Worm (Caenorhabditis elegans) whole organism, L4 larva: ENCODE data around the gene F41C3.2.

Experiments used
- F10B5.3 ChIP-seq: sonication (generic microtip); optimal IDR thresholded peaks from 2 replicates; lab custom pipeline; 2016; ENCODE audit warnings: mild to moderate bottlenecking, missing genetic modification characterization, missing compliant biosample characterization
- F37D6.2 ChIP-seq: sonication (generic microtip); optimal IDR thresholded peaks from 2 replicates; lab custom pipeline; 2016; ENCODE audit warnings: mild to moderate bottlenecking, missing genetic modification characterization, missing compliant biosample characterization
- F49E8.2 ChIP-seq: sonication (generic microtip); optimal IDR thresholded peaks from 2 replicates; lab custom pipeline; 2016; ENCODE audit warnings: missing compliant biosample characterization, mild to moderate bottlenecking, missing genetic modification characterization, borderline replicate concordance
- R02D3.7 ChIP-seq: fragments of 150-350 bp; sonication (generic microtip); optimal IDR thresholded peaks from 3 replicates; lab custom pipeline; 2014; ENCODE audit warnings: missing biosample characterization, missing genetic modification characterization
- T20F7.1 ChIP-seq: fragments of 200-800 bp; sonication (Bioruptor generic); optimal IDR thresholded peaks from 2 replicates; lab custom pipeline; 2018; ENCODE audit warnings: mild to moderate bottlenecking, missing genetic modification characterization, missing compliant biosample characterization
- Y48G9A.11 ChIP-seq: fragments of 200-800 bp; sonication (Bioruptor generic); IDR thresholded peaks from 2 replicates; pipeline ENCODE4 v1.3.6; 2022; ENCODE audit warnings: missing genetic modification reagents, missing genetic modification characterization, missing compliant biosample characterization
- Y5F2A.4 ChIP-seq: fragments of 200-800 bp; sonication (Bioruptor generic); optimal IDR thresholded peaks from 2 replicates; lab custom pipeline; 2018; ENCODE audit warnings: mild to moderate bottlenecking, missing genetic modification characterization, missing compliant biosample characterization
- ZK546.5 ChIP-seq, 2 experiments: sonication (generic microtip); optimal IDR thresholded peaks; 2 replicates each; lab custom pipeline; 2017; ENCODE audit warnings: missing biosample characterization in 2 of 2, missing genetic modification characterization in 2 of 2
- aha-1 ChIP-seq: fragments of 150-350 bp; peaks from one replicate; lab custom pipeline; 2014; ENCODE audit warnings: missing biosample characterization, missing genetic modification characterization
- ceh-20 ChIP-seq: fragments of 200-800 bp; sonication (Bioruptor generic); IDR thresholded peaks from 2 replicates; pipeline ENCODE4 v1.3.6; 2022; ENCODE audit warnings: missing genetic modification reagents, missing genetic modification characterization, missing compliant biosample characterization
- ceh-28 ChIP-seq: fragments of 150-350 bp; optimal IDR thresholded peaks from 2 replicates; lab custom pipeline; 2014; ENCODE audit warnings: missing biosample characterization, missing genetic modification reagents, missing genetic modification characterization
- ceh-32 ChIP-seq: sonication (generic microtip); optimal IDR thresholded peaks from 2 replicates; lab custom pipeline; 2016; ENCODE audit warnings: mild to moderate bottlenecking, missing genetic modification characterization, missing compliant biosample characterization; ENCODE audit not compliant: poor library complexity
- ces-1 ChIP-seq: fragments of 150-350 bp; sonication (generic microtip); optimal IDR thresholded peaks from 4 replicates; lab custom pipeline; 2014; ENCODE audit warnings: missing biosample characterization, missing genetic modification reagents, missing genetic modification characterization
- daf-12 ChIP-seq: fragments of 150-350 bp; optimal IDR thresholded peaks from 2 replicates; lab custom pipeline; 2014; ENCODE audit warnings: missing biosample characterization, missing genetic modification reagents, missing genetic modification characterization
- dmd-9 ChIP-seq: fragments of 200-800 bp; sonication (Bioruptor generic); IDR thresholded peaks from 2 replicates; pipeline ENCODE4 v1.3.6; 2022; ENCODE audit warnings: missing genetic modification reagents, missing genetic modification characterization, missing compliant biosample characterization
- duxl-1 ChIP-seq: sonication (generic microtip); optimal IDR thresholded peaks from 2 replicates; lab custom pipeline; 2016; ENCODE audit warnings: mild to moderate bottlenecking, missing genetic modification characterization, moderate library complexity, missing compliant biosample characterization; ENCODE audit not compliant: poor library complexity
- fos-1 ChIP-seq: fragments of 150-350 bp; optimal IDR thresholded peaks from 2 replicates; lab custom pipeline; 2014; ENCODE audit warnings: missing biosample characterization, missing genetic modification characterization
- hif-1 ChIP-seq, 2 experiments: sonication (generic microtip); optimal IDR thresholded peaks; 2 replicates each; lab custom pipeline; 2016 to 2017; ENCODE audit warnings: missing compliant biosample characterization in 2 of 2, missing genetic modification characterization in 2 of 2, missing genetic modification reagents in 2 of 2, missing genotype in 2 of 2, mild to moderate bottlenecking in 1 of 2
- lim-7 ChIP-seq: fragments of 200-800 bp; sonication (Bioruptor generic); IDR thresholded peaks from 2 replicates; pipeline ENCODE4 v1.3.6; 2022; ENCODE audit warnings: missing genetic modification characterization, missing compliant biosample characterization
- lin-1 ChIP-seq: fragments of 200-800 bp; sonication (Bioruptor generic); IDR thresholded peaks from 2 replicates; pipeline ENCODE4 v1.3.6; 2022; ENCODE audit warnings: missing genetic modification reagents, missing genetic modification characterization, missing compliant biosample characterization
- lin-15B ChIP-seq: fragments of 150-350 bp; sonication (generic microtip); optimal IDR thresholded peaks from 3 replicates; lab custom pipeline; 2014; ENCODE audit warnings: missing biosample characterization, missing genetic modification characterization
- lin-29 ChIP-seq: fragments of 200-800 bp; sonication (Bioruptor generic); IDR thresholded peaks from 2 replicates; pipeline ENCODE4 v1.3.6; 2022; ENCODE audit warnings: missing genetic modification reagents, missing genetic modification characterization, missing compliant biosample characterization
- lin-38 ChIP-seq: fragments of 200-800 bp; sonication (Bioruptor generic); IDR thresholded peaks from 2 replicates; pipeline ENCODE4 v1.3.6; 2022; ENCODE audit warnings: missing genetic modification reagents, missing genetic modification characterization, missing compliant biosample characterization
- lir-3 ChIP-seq: sonication (generic microtip); optimal IDR thresholded peaks from 2 replicates; lab custom pipeline; 2016; ENCODE audit warnings: mild to moderate bottlenecking, missing genetic modification characterization, missing compliant biosample characterization
- lsy-2 ChIP-seq, 2 experiments: fragments of 150-350 bp in 1 of 2; sonication (generic microtip) in 1 of 2; optimal IDR thresholded peaks; 2 replicates each; lab custom pipeline; 2014 to 2017; ENCODE audit warnings: missing biosample characterization in 2 of 2, missing genetic modification characterization in 2 of 2
- mdt-29 ChIP-seq: fragments of 200-800 bp; sonication (Bioruptor generic); IDR thresholded peaks from 2 replicates; pipeline ENCODE4 v1.3.6; 2022; ENCODE audit warnings: missing genetic modification reagents, missing genetic modification characterization, missing compliant biosample characterization
- mes-2 ChIP-seq: sonication (generic microtip); optimal IDR thresholded peaks from 2 replicates; lab custom pipeline; 2016; ENCODE audit warnings: missing genotype, mild to moderate bottlenecking, missing genetic modification characterization, missing compliant biosample characterization; ENCODE audit not compliant: poor library complexity, severe bottlenecking
- nhr-10 ChIP-seq: fragments of 150-350 bp; optimal IDR thresholded peaks from 2 replicates; lab custom pipeline; 2014; ENCODE audit warnings: missing biosample characterization, missing genetic modification characterization
- nhr-102 ChIP-seq: sonication (generic microtip); optimal IDR thresholded peaks from 2 replicates; lab custom pipeline; 2016; ENCODE audit warnings: mild to moderate bottlenecking, missing genetic modification characterization, moderate library complexity, missing compliant biosample characterization
- nhr-11 ChIP-seq: fragments of 150-350 bp; optimal IDR thresholded peaks from 2 replicates; lab custom pipeline; 2014; ENCODE audit warnings: missing biosample characterization, missing genetic modification characterization
- nhr-237 ChIP-seq: sonication (generic microtip); optimal IDR thresholded peaks from 2 replicates; lab custom pipeline; 2017; ENCODE audit warnings: missing biosample characterization, missing genetic modification characterization
- nhr-48 ChIP-seq: sonication (generic microtip); optimal IDR thresholded peaks from 2 replicates; lab custom pipeline; 2016; ENCODE audit warnings: mild to moderate bottlenecking, missing genetic modification characterization, missing compliant biosample characterization
- nhr-6 ChIP-seq: fragments of 150-350 bp; optimal IDR thresholded peaks from 2 replicates; lab custom pipeline; 2014; ENCODE audit warnings: missing biosample characterization, missing genetic modification characterization
- php-3 ChIP-seq: fragments of 200-800 bp; sonication (Bioruptor generic); IDR thresholded peaks from 2 replicates; pipeline ENCODE4 v1.3.6; 2022; ENCODE audit warnings: missing genetic modification reagents, missing genetic modification characterization, missing compliant biosample characterization
- rbr-2 ChIP-seq: sonication (generic microtip); optimal IDR thresholded peaks from 2 replicates; lab custom pipeline; 2016; ENCODE audit warnings: missing genotype, missing genetic modification characterization, missing compliant biosample characterization
- set-16 ChIP-seq: fragments of 200-800 bp; sonication (Bioruptor generic); IDR thresholded peaks from 2 replicates; pipeline ENCODE4 v1.3.6; 2022; ENCODE audit warnings: missing genetic modification reagents, missing genetic modification characterization, missing compliant biosample characterization
- spr-1 ChIP-seq: sonication (generic microtip); optimal IDR thresholded peaks from 2 replicates; lab custom pipeline; 2016; ENCODE audit warnings: mild to moderate bottlenecking, missing genetic modification characterization, missing compliant biosample characterization
- spr-3 ChIP-seq: fragments of 200-800 bp; sonication (Bioruptor generic); optimal IDR thresholded peaks from 2 replicates; lab custom pipeline; 2018; ENCODE audit warnings: mild to moderate bottlenecking, missing genetic modification characterization, missing compliant biosample characterization
- tag-97 ChIP-seq: fragments of 200-800 bp; sonication (Bioruptor generic); IDR thresholded peaks from 2 replicates; pipeline ENCODE4 v1.3.6; 2022; ENCODE audit warnings: missing genetic modification characterization, missing compliant biosample characterization
- unc-39 ChIP-seq: sonication (generic microtip); optimal IDR thresholded peaks from 2 replicates; lab custom pipeline; 2017; ENCODE audit warnings: missing biosample characterization, missing genetic modification characterization
- unc-62 ChIP-seq, 3 experiments: fragments of 150-350 bp in 1 of 3; sonication (generic microtip); optimal IDR thresholded peaks in 2 of 3; peaks in 1 of 3; 1 replicate in 1 of 3; 2 replicates in 2 of 3; lab custom pipeline; 2014 to 2017; ENCODE audit warnings: missing biosample characterization in 3 of 3, missing genetic modification characterization in 3 of 3, missing genetic modification reagents in 3 of 3, missing genotype in 1 of 3
- vab-7 ChIP-seq: fragments of 200-800 bp; sonication (Bioruptor generic); IDR thresholded peaks from 2 replicates; pipeline ENCODE4 v1.3.6; 2022; ENCODE audit warnings: missing genetic modification reagents, missing genetic modification characterization, missing compliant biosample characterization
- zip-11 ChIP-seq: fragments of 200-800 bp; sonication (Bioruptor generic); IDR thresholded peaks from 2 replicates; pipeline ENCODE4 v1.3.6; 2022; ENCODE audit warnings: missing genetic modification characterization, missing compliant biosample characterization
- zip-2 ChIP-seq: fragments of 150-350 bp; optimal IDR thresholded peaks from 2 replicates; lab custom pipeline; 2014; ENCODE audit warnings: missing biosample characterization, missing genetic modification characterization

The F41C3.2 gene

DNA sequence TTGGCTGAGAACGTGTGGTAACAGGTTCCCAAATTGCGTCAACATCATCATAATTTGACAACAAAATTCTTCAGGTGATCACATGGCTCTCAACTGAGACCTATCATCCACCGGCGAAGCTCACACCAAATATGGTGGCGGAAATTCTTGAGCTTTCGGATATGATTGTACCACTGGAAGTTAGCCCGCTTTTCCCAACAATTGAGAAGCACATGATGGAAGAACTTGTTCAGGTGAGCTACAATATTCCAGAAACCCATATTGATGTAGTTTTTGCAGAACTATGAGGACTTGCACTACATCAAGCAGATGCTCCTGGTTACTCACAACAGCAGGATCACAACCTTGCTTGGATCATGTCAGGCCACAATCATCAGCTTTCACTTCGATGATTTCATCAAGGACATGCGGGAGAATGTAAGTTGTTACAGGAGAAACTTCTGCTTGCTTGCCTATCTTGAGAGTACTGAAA, 2.5 kb downstream of the F41C3.2 start, which contains the start of gene F41C3.1:
F41C3.1 (plus strand) TSS at position 51 of the 472 bp plus-strand sequence.
- TF ChIP-seq unc-62 (GFP tag; optimal IDR thresholded peaks at IDR 0.05 in 1 of 2; lab: Kevin White, UChicago): peak in 1 of 2 experiments; percentile 96
- no peak for TF ChIP-seq unc-62 (tag; optimal IDR thresholded peaks at IDR 0.05; lab: Kevin White, UChicago)
- TF ChIP-seq rbr-2: no peak

DNA sequence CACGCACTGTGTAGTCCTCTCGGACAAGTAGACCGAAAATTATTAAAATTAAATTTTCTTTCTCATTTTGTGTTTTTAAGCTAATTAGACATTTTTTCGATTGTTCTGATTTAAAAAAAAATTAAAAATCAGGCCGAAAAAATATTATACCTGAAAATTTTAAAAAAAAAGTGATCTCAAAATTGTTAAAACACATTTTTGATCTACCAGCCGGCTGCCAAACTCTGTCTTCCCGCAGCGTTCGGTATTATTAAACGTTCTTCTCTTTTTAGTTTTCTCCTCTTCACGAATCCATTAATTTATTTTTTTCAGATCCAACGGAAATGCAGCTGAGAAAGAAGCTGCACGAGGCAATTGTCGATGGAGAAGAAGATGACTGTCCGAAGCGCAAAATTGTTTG, 3.4 kb downstream of the F41C3.2 start, which contains the start of gene C27D9.1:
C27D9.1 (plus strand) TSS at position 281 of the 400 bp plus-strand sequence.
- TF ChIP-seq aha-1 (tag; lab: Kevin White, UChicago): peak; percentile 57
- TF ChIP-seq nhr-10 (tag; lab: Kevin White, UChicago): no peak

DNA sequence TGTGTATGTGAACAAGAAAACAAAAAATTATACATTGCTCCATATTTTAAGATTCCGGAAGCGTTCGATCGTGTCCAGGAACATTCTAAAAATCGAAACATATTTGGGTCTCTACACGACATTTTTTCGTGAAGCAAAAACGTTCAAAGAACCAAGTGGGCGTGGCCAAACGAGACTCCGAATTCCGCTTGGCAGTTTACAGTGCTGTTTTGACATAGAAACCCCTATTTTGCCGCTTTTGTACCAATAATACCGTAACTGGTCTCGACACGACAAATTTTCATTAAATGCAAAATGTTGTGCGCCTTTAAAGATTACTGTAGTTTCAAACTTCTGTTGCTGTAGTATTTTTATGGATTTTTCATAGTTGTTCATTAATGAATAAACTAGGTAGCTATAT, 5.9 kb downstream of the F41C3.2 start:
- TF ChIP-seq vab-7 (GFP tag; lab: Robert Waterston, UW) (no peak), lin-1 (no peak), spr-1 (tag; lab: Kevin White, UChicago) (peak; percentile 75), zip-11 (GFP tag; lab: Robert Waterston, UW) (no peak), F10B5.3 (tag; lab: Kevin White, UChicago) (no peak), mdt-29 (no peak), lir-3 (tag; lab: Kevin White, UChicago) (no peak), spr-3 (peak; percentile 15), daf-12 (tag; lab: Kevin White, UChicago) (no peak), mes-2 (tag; lab: Kevin White, UChicago) (no peak), T20F7.1 (GFP tag; lab: Kevin White, UChicago) (peak; percentile 37), Y48G9A.11 (GFP tag; lab: Robert Waterston, UW) (peak; percentile 76)

DNA sequence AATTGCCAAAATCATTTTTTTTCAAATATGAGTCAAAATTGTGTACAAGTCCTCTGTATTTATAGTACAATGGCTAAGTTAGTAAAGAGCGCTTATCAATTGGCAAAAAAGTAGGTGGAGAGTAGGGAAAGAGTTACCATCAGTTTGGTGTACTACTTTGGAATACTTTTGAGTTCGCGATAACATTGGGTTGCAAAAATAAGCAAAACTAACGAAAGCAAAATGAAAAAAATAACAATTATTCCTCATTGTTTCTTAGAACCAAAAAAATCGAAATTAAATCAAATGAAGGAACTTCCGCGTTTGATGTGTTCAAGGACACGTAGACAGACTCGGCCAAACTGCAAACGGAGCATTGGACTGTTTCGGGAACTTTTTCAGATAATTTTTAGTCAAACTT, 7.0 kb downstream of the F41C3.2 start, which contains the start of gene C27D9.2:
C27D9.2 (minus strand) TSS at position 101 of the 400 bp plus-strand sequence.
- TF ChIP-seq dmd-9 (GFP tag; lab: Robert Waterston, UW) (no peak), ceh-28 (no peak), vab-7 (GFP tag; lab: Robert Waterston, UW) (no peak), zip-2 (no peak), unc-39 (no peak), set-16 (GFP tag; lab: Robert Waterston, UW) (no peak), nhr-48 (tag; lab: Kevin White, UChicago) (no peak), Y5F2A.4 (GFP tag; lab: Kevin White, UChicago) (no peak), spr-1 (tag; lab: Kevin White, UChicago) (no peak), lin-38 (GFP tag; lab: Robert Waterston, UW) (no peak), ces-1 (GFP tag; lab: Kevin White, UChicago) (no peak), lin-29 (GFP tag; lab: Robert Waterston, UW) (no peak), nhr-10 (tag; lab: Kevin White, UChicago) (no peak), fos-1 (tag; lab: Kevin White, UChicago) (no peak), F49E8.2 (no peak), F37D6.2 (no peak), lim-7 (GFP tag; lab: Robert Waterston, UW) (no peak), duxl-1 (tag; lab: Kevin White, UChicago) (no peak), php-3 (GFP tag; lab: Robert Waterston, UW) (no peak), Y48G9A.11 (GFP tag; lab: Robert Waterston, UW) (no peak)

DNA sequence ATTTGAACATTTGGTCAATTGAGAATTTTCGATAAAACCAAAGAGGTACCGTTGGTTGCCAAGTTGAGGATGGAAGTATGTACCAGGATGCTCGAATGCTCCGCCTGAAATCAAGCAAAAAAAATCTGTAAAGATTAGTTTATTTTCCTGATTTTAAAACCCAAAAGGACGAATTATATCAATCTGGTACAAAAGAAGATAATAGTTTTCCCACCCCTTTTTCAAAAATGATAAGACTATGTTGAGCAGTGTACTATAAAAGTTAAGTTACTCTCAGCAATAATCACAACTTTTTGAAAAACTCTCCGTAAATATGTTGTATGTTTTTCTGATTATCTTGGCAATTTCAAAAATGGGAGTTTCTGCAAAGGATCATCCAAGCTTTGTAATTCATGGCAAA, 8.7 kb downstream of the F41C3.2 start, which contains the start of gene F26G1.3:
F26G1.3 (plus strand) TSS at position 301 of the 400 bp plus-strand sequence.
- TF ChIP-seq ceh-32 (tag; lab: Kevin White, UChicago) (no peak), php-3 (GFP tag; lab: Robert Waterston, UW) (no peak), nhr-237 (no peak), nhr-11 (tag; lab: Kevin White, UChicago) (no peak), nhr-6 (tag; lab: Kevin White, UChicago) (no peak), rbr-2 (no peak), R02D3.7 (no peak), hif-1 (tag; optimal IDR thresholded peaks at IDR 0.05; lab: Kevin White, UChicago) (no peak), lin-15B (tag; lab: Kevin White, UChicago) (no peak), ZK546.5 (tag; optimal IDR thresholded peaks at IDR 0.05; lab: Kevin White, UChicago) (no peak), tag-97 (GFP tag; lab: Robert Waterston, UW) (no peak), nhr-102 (tag; lab: Kevin White, UChicago) (no peak), daf-12 (tag; lab: Kevin White, UChicago) (no peak), lsy-2 (tag; optimal IDR thresholded peaks at IDR 0.05; lab: Kevin White, UChicago) (no peak), mdt-29 (no peak), ceh-20 (GFP tag; lab: Robert Waterston, UW) (no peak)
